Fruit fly (Drosophila melanogaster) whole organism, wandering third instar larva: Measurements from ENCODE around the gene IFT57.

ENCODE experiments used
- Abd-B ChIP-seq: fragments of >200 bp; optimal IDR thresholded peaks from 2 replicates; lab custom pipeline; 2017; ENCODE audit warnings: missing biosample characterization, missing genetic modification characterization
- CG32264 ChIP-seq: fragments of 200-800 bp; sonication (Bioruptor generic); optimal IDR thresholded peaks from 2 replicates; lab custom pipeline; 2016; ENCODE audit warnings: missing biosample characterization, missing genetic modification characterization
- CG9705 ChIP-seq: fragments of 200-800 bp; sonication (Bioruptor generic); optimal IDR thresholded peaks from 2 replicates; lab custom pipeline; 2018; ENCODE audit warnings: missing biosample characterization, mild to moderate bottlenecking, missing genetic modification characterization
- CrebA ChIP-seq: fragments of 200-800 bp; sonication (Bioruptor generic); optimal IDR thresholded peaks from 2 replicates; lab custom pipeline; 2016; ENCODE audit warnings: missing biosample characterization, mild to moderate bottlenecking, missing genetic modification characterization, borderline replicate concordance
- Dif ChIP-seq: fragments of 200-275, 200-300 bp; sonication (Bioruptor generic); optimal IDR thresholded peaks from 2 replicates; lab custom pipeline; 2018; ENCODE audit warnings: missing biosample characterization, missing genetic modification characterization; ENCODE audit not compliant: partially characterized antibody
- GATAd ChIP-seq: sonication (Bioruptor generic); optimal IDR thresholded peaks from 2 replicates; lab custom pipeline; 2016; ENCODE audit warnings: missing biosample characterization, missing genetic modification characterization
- HLH106 ChIP-seq: fragments of 200-800 bp; optimal IDR thresholded peaks from 3 replicates; lab custom pipeline; 2019; ENCODE audit warnings: missing biosample characterization, mild to moderate bottlenecking, missing genetic modification characterization, moderate library complexity
- Jra ChIP-seq: sonication (Bioruptor generic); optimal IDR thresholded peaks from 2 replicates; lab custom pipeline; 2016; ENCODE audit warnings: missing biosample characterization, missing genetic modification characterization
- Myc ChIP-seq: fragments of >200 bp; optimal IDR thresholded peaks from 2 replicates; lab custom pipeline; 2017
- N ChIP-seq: fragments of >200 bp; optimal IDR thresholded peaks from 2 replicates; lab custom pipeline; 2018; ENCODE audit warnings: missing biosample characterization, missing external identifiers, missing genetic modification characterization
- OdsH ChIP-seq: fragments of 200-800 bp; sonication (Bioruptor generic); optimal IDR thresholded peaks from 2 replicates; lab custom pipeline; 2016; ENCODE audit warnings: missing biosample characterization, mild to moderate bottlenecking, missing genetic modification characterization
- Rel ChIP-seq, 2 experiments: fragments of 200-800 bp; sonication (Bioruptor generic) in 1 of 2; optimal IDR thresholded peaks; 2 replicates in 1 of 2; 3 replicates in 1 of 2; lab custom pipeline; 2016 to 2019; ENCODE audit warnings: mild to moderate bottlenecking in 2 of 2, missing biosample characterization in 2 of 2, missing genetic modification characterization in 2 of 2, moderate library complexity in 1 of 2
- Sp1 ChIP-seq: fragments of 200-800 bp; sonication (Bioruptor generic); optimal IDR thresholded peaks from 3 replicates; lab custom pipeline; 2019; ENCODE audit warnings: missing biosample characterization, mild to moderate bottlenecking, missing genetic modification characterization, moderate library complexity
- Vsx2 ChIP-seq: fragments of 200-300, 225-300 bp; sonication (Bioruptor generic); optimal IDR thresholded peaks from 2 replicates; lab custom pipeline; 2018; ENCODE audit warnings: missing biosample characterization, missing genetic modification characterization; ENCODE audit not compliant: partially characterized antibody
- br ChIP-seq: fragments of 200-800 bp; sonication (Bioruptor generic); optimal IDR thresholded peaks from 2 replicates; lab custom pipeline; 2016; ENCODE audit warnings: missing biosample characterization, missing genetic modification characterization
- brk ChIP-seq: fragments of 200-800 bp; sonication (Bioruptor generic); optimal IDR thresholded peaks from 2 replicates; lab custom pipeline; 2016; ENCODE audit warnings: missing biosample characterization, mild to moderate bottlenecking, missing genetic modification characterization
- dl ChIP-seq, 2 experiments: fragments of 175-275, 200-275 bp in 1 of 2; fragments of 200-275 bp in 1 of 2; sonication (Bioruptor generic); optimal IDR thresholded peaks; lab custom pipeline; 2018; ENCODE audit warnings: mild to moderate bottlenecking in 2 of 2, missing biosample characterization in 2 of 2, missing genetic modification characterization in 2 of 2, moderate library complexity in 2 of 2; ENCODE audit not compliant: partially characterized antibody in 2 of 2, insufficient read depth in 1 of 2
- dmrt93B ChIP-seq: fragments of 200-800 bp; sonication (Bioruptor generic); optimal IDR thresholded peaks from 2 replicates; lab custom pipeline; 2018; ENCODE audit warnings: missing biosample characterization, mild to moderate bottlenecking, missing genetic modification characterization
- dsf ChIP-seq: sonication (Bioruptor generic); optimal IDR thresholded peaks from 2 replicates; lab custom pipeline; 2016; ENCODE audit warnings: missing biosample characterization, missing genetic modification characterization, borderline replicate concordance
- ey ChIP-seq: fragments of 200-800 bp; sonication (Bioruptor generic); optimal IDR thresholded peaks from 2 replicates; lab custom pipeline; 2016; ENCODE audit warnings: missing biosample characterization, missing genetic modification characterization
- foxo ChIP-seq, 2 experiments: fragments of 200-800 bp; sonication (Bioruptor generic); optimal IDR thresholded peaks; 2 replicates in 1 of 2; 3 replicates in 1 of 2; lab custom pipeline; 2016 to 2017; ENCODE audit warnings: missing biosample characterization in 2 of 2, missing genetic modification characterization in 2 of 2
- h ChIP-seq: fragments of 200-800 bp; sonication (Bioruptor generic); optimal IDR thresholded peaks from 3 replicates; lab custom pipeline; 2016; ENCODE audit warnings: missing biosample characterization, mild to moderate bottlenecking, missing genetic modification characterization
- jim ChIP-seq: fragments of 175-275, 200-325 bp; sonication (Bioruptor generic); optimal IDR thresholded peaks from 2 replicates; lab custom pipeline; 2016; ENCODE audit warnings: missing biosample characterization, mild to moderate bottlenecking, missing genetic modification characterization
- lola ChIP-seq: fragments of >200 bp; optimal IDR thresholded peaks from 2 replicates; lab custom pipeline; 2017; ENCODE audit warnings: missing biosample characterization, missing genetic modification characterization
- pan ChIP-seq: fragments of >200 bp; optimal IDR thresholded peaks from 2 replicates; lab custom pipeline; 2017
- psq ChIP-seq: fragments of 200-800 bp; sonication (Bioruptor generic); optimal IDR thresholded peaks from 3 replicates; lab custom pipeline; 2017; ENCODE audit warnings: missing biosample characterization, mild to moderate bottlenecking, missing genetic modification characterization, moderate library complexity
- sv ChIP-seq: fragments of 200-800 bp; sonication (Bioruptor generic); optimal IDR thresholded peaks from 3 replicates; lab custom pipeline; 2016; ENCODE audit warnings: missing biosample characterization, missing genetic modification characterization
- tai ChIP-seq: sonication (Bioruptor generic); optimal IDR thresholded peaks from 2 replicates; lab custom pipeline; 2016; ENCODE audit warnings: missing biosample characterization, missing genetic modification characterization
- usp ChIP-seq: fragments of >200 bp; optimal IDR thresholded peaks from 2 replicates; lab custom pipeline; 2017; ENCODE audit warnings: missing biosample characterization, missing genetic modification characterization
- woc ChIP-seq: sonication (Bioruptor generic); optimal IDR thresholded peaks from 2 replicates; lab custom pipeline; 2016; ENCODE audit warnings: missing biosample characterization, mild to moderate bottlenecking, missing genetic modification characterization

The IFT57 gene

DNA sequence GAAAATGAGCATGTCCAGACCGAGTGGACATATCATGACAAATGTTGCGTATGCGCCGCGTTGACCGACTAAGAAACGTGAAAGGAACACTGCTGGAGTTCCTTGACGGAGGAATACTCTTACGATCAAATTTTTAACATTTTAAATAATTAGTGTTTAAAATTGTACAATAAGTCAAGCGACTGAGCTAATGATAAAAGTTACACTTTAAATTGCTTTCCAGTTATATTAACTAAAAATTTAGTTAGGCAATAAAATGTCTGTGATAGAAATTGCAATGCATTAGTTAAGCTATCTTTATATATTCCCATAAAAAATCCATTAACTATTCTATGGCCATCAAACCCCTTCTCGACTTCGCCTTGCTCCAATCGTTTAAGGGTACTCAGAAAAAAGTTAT, 45.8 kb upstream of the IFT57 start:
- TF ChIP-seq CG32264 (GFP tag; lab: Kevin White, UChicago) (no peak), h (GFP tag; lab: Kevin White, UChicago) (no peak), psq (GFP tag; lab: Kevin White, UChicago) (no peak), GATAd (no peak), Jra (GFP tag; lab: Kevin White, UChicago) (no peak), woc (GFP tag; lab: Kevin White, UChicago) (no peak), lola (no peak)

DNA sequence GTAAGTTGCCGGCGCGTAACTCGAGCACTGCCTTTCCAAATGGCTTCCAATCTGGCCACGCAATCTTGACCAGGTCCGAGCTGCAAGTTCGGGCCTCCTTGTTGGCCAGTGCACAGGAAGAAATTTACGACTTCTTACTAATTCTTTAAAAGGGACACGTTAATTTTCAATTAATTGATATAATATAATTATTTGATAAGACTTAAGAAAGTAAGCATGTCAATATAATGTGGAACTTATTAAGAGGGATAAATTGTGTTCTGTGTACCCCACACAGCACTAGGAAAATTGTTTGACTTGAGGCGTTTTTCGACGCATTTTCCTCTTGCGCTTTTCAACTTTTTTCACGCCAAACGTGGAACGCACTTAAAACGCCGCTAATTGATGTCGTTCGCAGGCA, 45.1 kb upstream of the IFT57 start:
- no peak for TF ChIP-seq Sp1 (GFP tag; lab: Kevin White, UChicago)
- no peak for TF ChIP-seq Rel (GFP tag; optimal IDR thresholded peaks at IDR 0.05; lab: Kevin White, UChicago)
- TF ChIP-seq Rel (tag; optimal IDR thresholded peaks at IDR 0.05; lab: Kevin White, UChicago), result no peak
- no peak for TF ChIP-seq N (GFP tag; lab: Kevin White, UChicago)
- TF ChIP-seq dmrt93B, result no peak
- TF ChIP-seq usp (GFP tag; lab: Kevin White, UChicago), result no peak
- TF ChIP-seq OdsH (GFP tag; lab: Kevin White, UChicago), result no peak
- TF ChIP-seq Jra (GFP tag; lab: Kevin White, UChicago), result no peak
- TF ChIP-seq foxo (GFP tag; optimal IDR thresholded peaks at IDR 0.05; lab: Kevin White, UChicago), result no peak
- TF ChIP-seq tai (GFP tag; lab: Kevin White, UChicago), result no peak
- TF ChIP-seq HLH106, result no peak
- TF ChIP-seq Vsx2 (GFP tag; lab: Kevin White, UChicago), result no peak
- no peak for TF ChIP-seq dl (GFP tag; optimal IDR thresholded peaks at IDR 0.05; lab: Kevin White, UChicago; ENCODE audit: insufficient read depth in 1 of 2, partially characterized antibody in 2 of 2)
- TF ChIP-seq br (GFP tag; lab: Kevin White, UChicago), result no peak
- TF ChIP-seq brk (GFP tag; lab: Kevin White, UChicago), result no peak

DNA sequence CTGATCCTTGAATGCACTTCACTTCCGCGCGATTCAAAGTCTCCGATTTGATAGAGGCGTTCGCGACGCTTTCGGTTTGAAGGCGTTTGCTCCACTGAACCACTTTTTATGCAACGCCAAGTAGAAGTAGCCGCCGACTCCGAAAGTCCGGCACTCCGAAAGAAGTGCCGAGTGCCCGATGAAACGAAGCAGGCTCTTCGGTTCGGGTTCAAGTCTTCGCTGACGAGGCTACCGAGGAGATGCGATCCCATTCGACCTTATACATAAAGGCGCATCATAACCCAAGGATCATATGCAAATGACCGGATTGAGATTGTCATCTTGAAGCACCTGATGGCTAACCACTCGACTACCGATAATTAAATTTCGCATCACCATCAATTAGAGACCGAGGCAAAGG, 39.6 kb upstream of the IFT57 start, which contains the start of gene CG15414:
Gene CG15414, minus strand, starts transcription at position 101 of the 400 bp plus-strand sequence.
- no peak for TF ChIP-seq sv
- no peak for TF ChIP-seq ey (GFP tag; lab: Kevin White, UChicago)
- TF ChIP-seq dsf (GFP tag; lab: Kevin White, UChicago), result no peak
- no peak for TF ChIP-seq CG32264 (GFP tag; lab: Kevin White, UChicago)
- TF ChIP-seq pan (lab: Kevin White, UChicago), result no peak
- no peak for TF ChIP-seq woc (GFP tag; lab: Kevin White, UChicago)
- TF ChIP-seq Dif (GFP tag; lab: Kevin White, UChicago), result no peak
- TF ChIP-seq Jra (GFP tag; lab: Kevin White, UChicago), result no peak
- no peak for TF ChIP-seq GATAd
- TF ChIP-seq Vsx2 (GFP tag; lab: Kevin White, UChicago), result no peak
- TF ChIP-seq CG9705 (GFP tag; lab: Kevin White, UChicago), result no peak
- TF ChIP-seq Abd-B (GFP tag; lab: Kevin White, UChicago), result no peak
- no peak for TF ChIP-seq psq (GFP tag; lab: Kevin White, UChicago)
- TF ChIP-seq usp (GFP tag; lab: Kevin White, UChicago), result no peak
- TF ChIP-seq CrebA (GFP tag; lab: Kevin White, UChicago), result no peak
- no peak for TF ChIP-seq Rel (GFP tag; optimal IDR thresholded peaks at IDR 0.05; lab: Kevin White, UChicago)
- TF ChIP-seq Rel (tag; optimal IDR thresholded peaks at IDR 0.05; lab: Kevin White, UChicago), result no peak
- no peak for TF ChIP-seq OdsH (GFP tag; lab: Kevin White, UChicago)
- TF ChIP-seq brk (GFP tag; lab: Kevin White, UChicago), result no peak
- TF ChIP-seq, all 38 proteins: peak for 0

DNA sequence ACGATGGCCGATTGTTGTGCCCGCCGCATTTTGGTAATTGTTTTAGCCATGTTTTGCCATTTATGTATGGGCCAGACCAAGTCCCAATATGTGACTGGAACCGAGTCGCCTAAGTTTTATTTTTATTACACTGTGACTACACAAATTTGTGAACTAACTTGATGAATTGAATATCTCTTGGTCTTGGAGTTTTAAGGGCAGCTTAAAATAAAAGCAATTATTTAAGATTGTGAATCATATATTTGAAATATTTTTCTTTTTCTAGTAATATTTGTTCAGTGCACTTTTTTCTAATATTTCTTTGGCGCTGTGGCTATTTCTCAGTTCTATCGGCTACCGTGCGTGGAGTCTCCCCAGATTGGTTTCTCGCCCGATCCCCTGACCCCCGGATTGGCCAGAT, 37.1 kb upstream of the IFT57 start:
- TF ChIP-seq pan (lab: Kevin White, UChicago) (no peak), h (GFP tag; lab: Kevin White, UChicago) (no peak), dsf (GFP tag; lab: Kevin White, UChicago) (no peak), Myc (no peak)

DNA sequence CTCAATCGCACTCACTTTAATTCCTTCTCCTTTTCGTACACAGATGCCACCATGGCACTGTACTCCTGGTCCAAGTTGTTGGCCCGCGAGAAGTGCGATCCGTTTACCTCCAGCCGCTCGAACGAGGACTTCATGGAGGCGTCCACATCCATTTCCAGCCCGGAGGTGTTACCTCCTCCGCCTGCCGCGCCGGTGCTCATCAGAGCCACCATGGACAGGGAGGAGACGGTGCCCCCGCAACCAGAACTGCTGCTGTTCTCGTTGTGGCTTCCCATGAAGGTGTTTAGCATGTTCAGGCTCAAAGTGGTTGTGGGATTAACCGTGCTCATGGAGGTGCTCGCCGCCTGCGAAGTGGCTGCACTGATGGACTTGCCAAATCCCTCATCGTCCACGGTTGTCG, 35.1 kb upstream of the IFT57 start:
- no peak for TF ChIP-seq psq (GFP tag; lab: Kevin White, UChicago)
- TF ChIP-seq dsf (GFP tag; lab: Kevin White, UChicago), result no peak
- TF ChIP-seq jim (GFP tag; lab: Kevin White, UChicago), result no peak
- TF ChIP-seq Rel (GFP tag; optimal IDR thresholded peaks at IDR 0.05; lab: Kevin White, UChicago), result no peak
- no peak for TF ChIP-seq Rel (tag; optimal IDR thresholded peaks at IDR 0.05; lab: Kevin White, UChicago)
- TF ChIP-seq pan (lab: Kevin White, UChicago), result no peak
- TF ChIP-seq HLH106, result no peak
- TF ChIP-seq CrebA (GFP tag; lab: Kevin White, UChicago), result no peak
- no peak for TF ChIP-seq br (GFP tag; lab: Kevin White, UChicago)
